Fruit fly (Drosophila melanogaster) whole organism, prepupa: ENCODE measurements around the gene bard.

Experiments used
- Blimp-1 ChIP-seq: fragments of 200-800 bp; sonication (Bioruptor generic); optimal IDR thresholded peaks from 3 replicates; lab custom pipeline; 2017; ENCODE audit warnings: missing biosample characterization, missing genetic modification characterization, mild to moderate bottlenecking, moderate library complexity, missing genetic modification reagents
- CG4318 ChIP-seq: fragments of 200-800 bp; sonication (Bioruptor generic); optimal IDR thresholded peaks from 3 replicates; lab custom pipeline; 2017; ENCODE audit warnings: missing biosample characterization, mild to moderate bottlenecking, missing genetic modification characterization
- Smox ChIP-seq: fragments of 200-800 bp; sonication (Bioruptor generic); optimal IDR thresholded peaks from 3 replicates; lab custom pipeline; 2016; ENCODE audit warnings: missing biosample characterization, missing genetic modification characterization
- net ChIP-seq: fragments of 200-800 bp; sonication (Bioruptor generic); optimal IDR thresholded peaks from 3 replicates; lab custom pipeline; 2016; ENCODE audit warnings: missing biosample characterization, missing genetic modification characterization

- peak; percentile 9 for TF ChIP-seq net (GFP tag; lab: Kevin White, UChicago)
- TF ChIP-seq Blimp-1 (GFP tag; lab: Kevin White, UChicago), result no peak
- no peak for TF ChIP-seq CG4318 (GFP tag; lab: Kevin White, UChicago)
- peak; percentile 21 for TF ChIP-seq Smox (GFP tag; lab: Kevin White, UChicago)
Measured at dm6 chr3R:18078060-18078459, 2.8 kb upstream of the bard start.
